Fruit fly (Drosophila melanogaster): ENCODE results near the gene CG33189.

dm6 chr3R:8793726-8794125, 13.1 kb upstream of the CG33189 start:
- TF ChIP-seq pan (optimal IDR thresholded peaks at IDR 0.05) (no peak), usp (GFP tag; optimal IDR thresholded peaks at IDR 0.05) (no peak), CG8478 (optimal IDR thresholded peaks at IDR 0.05) (no peak)
